Worm (Caenorhabditis elegans) whole organism, L1 larva: ENCODE results near the gene K09C6.3.

Experiments used
- egl-13 ChIP-seq: sonication (generic microtip); optimal IDR thresholded peaks from 2 replicates; lab custom pipeline; 2016; ENCODE audit warnings: missing genotype, missing genetic modification reagents, missing genetic modification characterization, missing compliant biosample characterization
- lin-13 ChIP-seq: fragments of 150-350 bp; optimal IDR thresholded peaks from 2 replicates; lab custom pipeline; 2014; ENCODE audit warnings: missing biosample characterization, missing genetic modification reagents, missing genetic modification characterization
- nhr-28 ChIP-seq: fragments of 150-350 bp; optimal IDR thresholded peaks from 2 replicates; lab custom pipeline; 2014; ENCODE audit warnings: missing biosample characterization, missing genetic modification characterization
- tbx-2 ChIP-seq: sonication (generic microtip); optimal IDR thresholded peaks from 2 replicates; lab custom pipeline; 2016; ENCODE audit warnings: missing genetic modification characterization, missing compliant biosample characterization

DNA sequence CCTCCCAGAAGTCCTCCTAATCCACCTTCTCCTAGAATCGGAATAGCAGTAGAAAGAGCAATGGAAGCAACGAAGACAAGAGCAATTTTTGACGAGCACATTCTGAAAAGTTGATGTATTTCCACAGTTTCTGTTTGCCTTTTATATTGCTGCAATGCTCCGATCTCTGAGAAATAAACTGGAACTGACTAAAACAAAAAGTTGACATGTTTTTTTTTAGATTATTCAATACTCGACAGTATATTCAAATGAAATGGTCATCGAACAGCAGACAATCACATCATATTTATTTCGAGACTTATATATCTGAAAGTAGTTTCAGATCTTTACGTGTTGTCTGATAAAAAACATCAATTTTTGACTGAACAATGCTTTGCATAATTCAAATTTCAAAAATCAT, 38.1 kb downstream of the K09C6.3 start, which contains the start of gene srlf-21:
- TF ChIP-seq tbx-2 (tag; lab: Kevin White, UChicago): no peak
- no peak for TF ChIP-seq egl-13 (tag; lab: Kevin White, UChicago)
- no peak for TF ChIP-seq nhr-28
- TF ChIP-seq lin-13 (GFP tag; lab: Kevin White, UChicago): no peak
